Fruit fly (Drosophila melanogaster) whole organism, adult: ENCODE measurements around the gene CG42673.

Experiments used
- CG11617 ChIP-seq: fragments of 200-800 bp; sonication (Bioruptor generic); optimal IDR thresholded peaks from 2 replicates; lab custom pipeline; 2017; ENCODE audit warnings: mild to moderate bottlenecking, missing biosample characterization, missing genetic modification reagents, missing genetic modification characterization
- CG12768 ChIP-seq: fragments of 200-800 bp; sonication (Bioruptor generic); optimal IDR thresholded peaks from 2 replicates; lab custom pipeline; 2017; ENCODE audit warnings: missing biosample characterization, missing genetic modification characterization, mild to moderate bottlenecking, moderate library complexity, missing genetic modification reagents
- CG14711 ChIP-seq: fragments of 200-800 bp; sonication (Bioruptor generic); optimal IDR thresholded peaks from 2 replicates; lab custom pipeline; 2018; ENCODE audit warnings: missing biosample characterization, mild to moderate bottlenecking, missing genetic modification characterization, moderate library complexity
- CG1620 ChIP-seq: fragments of 200-800 bp; sonication (Bioruptor generic); optimal IDR thresholded peaks from 2 replicates; lab custom pipeline; 2016; ENCODE audit warnings: missing biosample characterization, missing genetic modification characterization
- CG33017 ChIP-seq: fragments of 200-800 bp; sonication (Bioruptor generic); optimal IDR thresholded peaks from 2 replicates; lab custom pipeline; 2018; ENCODE audit warnings: missing biosample characterization, mild to moderate bottlenecking, missing genetic modification characterization, moderate library complexity
- CG5204 ChIP-seq: fragments of 200-800 bp; sonication (Bioruptor generic); optimal IDR thresholded peaks from 2 replicates; lab custom pipeline; 2016; ENCODE audit warnings: missing biosample characterization, missing genetic modification characterization
- CG7045 ChIP-seq: fragments of 200-800 bp; sonication (Bioruptor generic); optimal IDR thresholded peaks from 2 replicates; lab custom pipeline; 2017; ENCODE audit warnings: missing biosample characterization, mild to moderate bottlenecking, missing genetic modification characterization
- CG7101 ChIP-seq: fragments of 200-800 bp; sonication (Bioruptor generic); optimal IDR thresholded peaks from 2 replicates; lab custom pipeline; 2018; ENCODE audit warnings: missing biosample characterization, mild to moderate bottlenecking, missing genetic modification characterization, moderate library complexity
- Clk ChIP-seq: fragments of 200-800 bp; sonication (Bioruptor generic); optimal IDR thresholded peaks from 2 replicates; lab custom pipeline; 2017; ENCODE audit warnings: missing biosample characterization, missing genetic modification characterization
- Crg-1 ChIP-seq: fragments of 200-800 bp; sonication (Bioruptor generic); optimal IDR thresholded peaks from 2 replicates; lab custom pipeline; 2016; ENCODE audit warnings: missing biosample characterization, missing genetic modification characterization
- Hr96 ChIP-seq: fragments of 200-800 bp; sonication (Bioruptor generic); optimal IDR thresholded peaks from 2 replicates; lab custom pipeline; 2016; ENCODE audit warnings: missing biosample characterization, missing genetic modification characterization
- Mnt ChIP-seq: fragments of 200-800 bp; sonication (Bioruptor generic); optimal IDR thresholded peaks from 2 replicates; lab custom pipeline; 2016; ENCODE audit warnings: missing biosample characterization, mild to moderate bottlenecking, missing genetic modification characterization
- bab1 ChIP-seq: fragments of 200-800 bp; sonication (Bioruptor generic); optimal IDR thresholded peaks from 3 replicates; lab custom pipeline; 2019; ENCODE audit warnings: missing biosample characterization, mild to moderate bottlenecking, missing genetic modification characterization, moderate library complexity
- cic ChIP-seq: fragments of 200-800 bp; sonication (Bioruptor generic); optimal IDR thresholded peaks from 2 replicates; lab custom pipeline; 2017; ENCODE audit warnings: missing biosample characterization, mild to moderate bottlenecking, missing genetic modification characterization, moderate library complexity
- cnc ChIP-seq, 2 experiments: fragments of >200 bp; optimal IDR thresholded peaks; 2 replicates each; lab custom pipeline; 2017
- kay ChIP-seq: fragments of 200-800 bp; sonication (Bioruptor generic); peaks from one replicate; lab custom pipeline; 2016; ENCODE audit warnings: missing biosample characterization, missing genetic modification characterization, borderline replicate concordance
- ovo ChIP-seq: fragments of 200-800 bp; sonication (Bioruptor generic); optimal IDR thresholded peaks from 2 replicates; lab custom pipeline; 2016; ENCODE audit warnings: missing biosample characterization, missing genetic modification characterization
- pad ChIP-seq: fragments of 200-800 bp; sonication (Bioruptor generic); optimal IDR thresholded peaks from 3 replicates; lab custom pipeline; 2017; ENCODE audit warnings: missing biosample characterization, missing genetic modification characterization, mild to moderate bottlenecking, moderate library complexity, missing genetic modification reagents
- tj ChIP-seq: fragments of 200-800 bp; sonication (Bioruptor generic); optimal IDR thresholded peaks from 3 replicates; lab custom pipeline; 2017; ENCODE audit warnings: missing biosample characterization, mild to moderate bottlenecking, missing genetic modification characterization, moderate library complexity
- toe ChIP-seq: fragments of 200-800 bp; sonication (Bioruptor generic); optimal IDR thresholded peaks from 2 replicates; lab custom pipeline; 2016; ENCODE audit warnings: missing biosample characterization, missing genetic modification characterization

CG42673 gene

DNA sequence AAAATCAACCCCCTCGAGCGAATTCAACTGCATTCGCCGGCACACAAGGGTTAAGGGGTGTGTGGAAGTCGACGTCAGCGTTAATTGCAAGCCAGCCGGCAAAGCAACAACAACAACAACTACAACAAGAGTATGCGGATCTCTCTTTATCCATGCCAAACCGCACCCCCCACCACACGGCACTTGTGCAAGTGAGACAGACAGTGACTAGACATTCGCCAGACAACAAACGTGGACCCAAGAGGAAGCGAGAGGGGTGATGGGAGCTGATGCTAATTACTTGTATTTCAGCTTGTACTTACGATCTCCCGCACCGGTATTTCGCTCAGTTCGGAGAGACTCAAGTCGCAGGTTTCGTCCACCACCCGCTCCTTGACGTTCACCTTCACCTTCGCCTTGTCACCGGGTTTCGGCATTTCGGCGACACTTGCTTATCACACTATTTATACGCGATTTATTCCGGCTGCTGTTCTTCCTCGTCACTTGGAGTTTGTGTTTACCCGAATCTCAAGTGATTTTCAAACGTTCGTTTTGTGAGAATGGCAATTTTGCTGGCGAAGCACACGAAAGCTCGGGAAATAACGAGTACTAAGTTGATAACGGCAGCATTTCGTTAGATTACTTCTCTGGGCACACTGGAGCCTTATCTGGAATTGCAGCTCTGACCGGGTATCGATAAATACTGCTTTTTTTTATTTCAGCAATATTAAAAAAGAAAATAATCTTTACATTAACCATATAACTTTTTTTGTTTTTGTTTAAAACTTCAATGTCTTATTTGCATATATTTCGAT lies 37.8 kb upstream of the CG42673 start, which contains the start of gene CG3408:
TSS of gene CG3408 (minus strand) at position 547 of the 794 bp plus-strand sequence.
- TF ChIP-seq Crg-1 (GFP tag; lab: Kevin White, UChicago) (peak; percentile 22), CG12768 (GFP tag; lab: Kevin White, UChicago) (peak; percentile 33), CG1620 (GFP tag; lab: Kevin White, UChicago) (no peak), cnc (optimal IDR thresholded peaks at IDR 0.05; lab: Kevin White, UChicago) (peak; percentile 35 to 58), Mnt (peak; percentile 76), toe (GFP tag; lab: Kevin White, UChicago) (no peak), CG33017 (tag; lab: Kevin White, UChicago) (peak; percentile 19), ovo (GFP tag; lab: Kevin White, UChicago) (peak; percentile 32), tj (GFP tag; lab: Kevin White, UChicago) (peak; percentile 97), Hr96 (peak; percentile 33), CG5204 (GFP tag; lab: Kevin White, UChicago) (no peak), pad (GFP tag; lab: Kevin White, UChicago) (peak; percentile 84), bab1 (GFP tag; lab: Kevin White, UChicago) (peak; percentile 40), kay (GFP tag; lab: Kevin White, UChicago) (no peak), cic (GFP tag; lab: Kevin White, UChicago) (peak; percentile 61), CG14711 (tag; lab: Kevin White, UChicago) (peak; percentile 29)

- TF ChIP-seq tj (GFP tag; lab: Kevin White, UChicago) (peak; percentile 18), Mnt (peak; percentile 38), cnc (optimal IDR thresholded peaks at IDR 0.05; lab: Kevin White, UChicago) (no peak), ovo (GFP tag; lab: Kevin White, UChicago) (no peak), Clk (GFP tag; lab: Kevin White, UChicago) (no peak), CG33017 (tag; lab: Kevin White, UChicago) (peak; percentile 34), cic (GFP tag; lab: Kevin White, UChicago) (no peak), toe (GFP tag; lab: Kevin White, UChicago) (peak; percentile 12), bab1 (GFP tag; lab: Kevin White, UChicago) (peak; percentile 68), CG5204 (GFP tag; lab: Kevin White, UChicago) (no peak), CG7045 (GFP tag; lab: Kevin White, UChicago) (no peak), Hr96 (peak; percentile 46), CG12768 (GFP tag; lab: Kevin White, UChicago) (peak; percentile 56), CG14711 (tag; lab: Kevin White, UChicago) (peak; percentile 36), CG7101 (tag; lab: Kevin White, UChicago) (peak; percentile 51), pad (GFP tag; lab: Kevin White, UChicago) (peak; percentile 95), CG1620 (GFP tag; lab: Kevin White, UChicago) (no peak), CG11617 (GFP tag; lab: Kevin White, UChicago) (peak; percentile 34), kay (GFP tag; lab: Kevin White, UChicago) (peak; percentile 46), Crg-1 (GFP tag; lab: Kevin White, UChicago) (no peak)
Measured at dm6 chr3L:9511287-9512256, 35.4 kb upstream of the CG42673 start, which contains the start of gene RpS9. Gene RpS9, minus strand, starts transcription at chr3L:9511531.

dm6 chr3L:9512560-9512959 lies 34.5 kb upstream of the CG42673 start, which contains the start of gene CG33703:
Gene CG33703, minus strand, starts transcription at chr3L:9512660.
- TF ChIP-seq kay (GFP tag; lab: Kevin White, UChicago) (peak; percentile 29), CG7045 (GFP tag; lab: Kevin White, UChicago) (no peak)

DNA sequence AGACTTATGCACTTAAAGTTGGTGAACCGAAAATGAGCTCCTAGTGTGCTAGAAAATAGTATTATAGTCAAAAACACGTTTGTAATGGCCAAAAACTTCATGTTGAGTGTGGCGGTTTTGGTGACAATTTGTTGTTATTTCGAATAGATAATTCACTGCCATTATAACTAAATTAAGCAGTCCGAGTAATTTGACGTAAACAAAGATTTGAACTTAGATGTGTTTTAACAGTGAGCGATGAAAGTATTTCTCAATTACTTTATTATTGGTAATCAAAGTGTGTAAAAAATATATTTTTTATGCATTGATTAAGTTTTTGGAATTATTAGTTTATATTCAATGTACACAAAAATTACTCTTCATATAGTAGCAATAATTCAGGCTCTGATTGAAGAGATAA lies 33.7 kb upstream of the CG42673 start, which contains the start of gene CG33702:
TSS of gene CG33702 (minus strand) at position 101 of the 400 bp plus-strand sequence.
- no peak for TF ChIP-seq CG7101 (tag; lab: Kevin White, UChicago)
- TF ChIP-seq CG11617 (GFP tag; lab: Kevin White, UChicago): no peak
- no peak for TF ChIP-seq CG12768 (GFP tag; lab: Kevin White, UChicago)
- TF ChIP-seq CG1620 (GFP tag; lab: Kevin White, UChicago): no peak
- TF ChIP-seq CG7045 (GFP tag; lab: Kevin White, UChicago): no peak
- no peak for TF ChIP-seq cic (GFP tag; lab: Kevin White, UChicago)
- TF ChIP-seq CG5204 (GFP tag; lab: Kevin White, UChicago): no peak
- TF ChIP-seq bab1 (GFP tag; lab: Kevin White, UChicago): no peak
- no peak for TF ChIP-seq Crg-1 (GFP tag; lab: Kevin White, UChicago)

DNA sequence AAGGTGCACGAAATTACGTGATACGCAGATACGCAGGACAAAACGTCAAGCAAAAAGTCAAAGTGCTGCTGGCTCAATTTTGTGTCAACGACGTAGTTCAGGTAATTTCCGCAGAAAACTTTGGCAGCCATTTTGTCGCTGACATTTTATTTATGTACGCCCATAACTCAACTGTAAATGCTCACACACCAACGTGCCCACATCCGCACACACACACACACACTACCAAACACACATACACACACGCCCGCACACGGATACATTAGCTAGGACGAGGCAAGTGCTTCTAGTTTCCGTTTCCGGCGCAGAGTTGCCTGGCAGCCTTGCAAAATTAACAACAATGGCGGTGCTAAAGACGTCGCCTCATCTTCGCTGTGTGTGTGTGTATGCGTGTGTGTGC lies 21.6 kb upstream of the CG42673 start, which contains the start of gene CG33700:
TSS of gene CG33700 (minus strand) at position 101 of the 400 bp plus-strand sequence.
- TF ChIP-seq cic (GFP tag; lab: Kevin White, UChicago): no peak
- TF ChIP-seq toe (GFP tag; lab: Kevin White, UChicago): no peak
- no peak for TF ChIP-seq CG14711 (tag; lab: Kevin White, UChicago)
- no peak for TF ChIP-seq CG12768 (GFP tag; lab: Kevin White, UChicago)
- no peak for TF ChIP-seq CG33017 (tag; lab: Kevin White, UChicago)
- TF ChIP-seq CG7045 (GFP tag; lab: Kevin White, UChicago): no peak
- TF ChIP-seq CG11617 (GFP tag; lab: Kevin White, UChicago): no peak
- TF ChIP-seq cnc (optimal IDR thresholded peaks at IDR 0.05; lab: Kevin White, UChicago): no peak
